Worm (Caenorhabditis elegans) whole organism, young adult: ENCODE data around the gene F23H11.5.

ENCODE experiments used
- Y67H2A.10 ChIP-seq: fragments of 200-800 bp; sonication (Bioruptor generic); conservative IDR thresholded peaks from 2 replicates; pipeline ENCODE4 v1.3.6; 2022; ENCODE audit warnings: missing genetic modification reagents, missing genetic modification characterization, missing compliant biosample characterization
- egl-44 ChIP-seq: fragments of 200-800 bp; sonication (Bioruptor generic); IDR thresholded peaks from 2 replicates; pipeline ENCODE4 v1.3.6; 2022; ENCODE audit warnings: missing genetic modification reagents, missing genetic modification characterization, missing compliant biosample characterization
- madf-10 ChIP-seq: sonication (generic microtip); optimal IDR thresholded peaks from 2 replicates; lab custom pipeline; 2016; ENCODE audit warnings: mild to moderate bottlenecking, missing genetic modification characterization, missing compliant biosample characterization
- sea-2 ChIP-seq: fragments of 200-800 bp; sonication (Bioruptor generic); IDR thresholded peaks from 2 replicates; pipeline ENCODE4 v1.3.6; 2022; ENCODE audit warnings: missing genetic modification characterization, missing compliant biosample characterization
- unc-62 ChIP-seq: fragments of 150-350 bp; optimal IDR thresholded peaks from 2 replicates; lab custom pipeline; 2014; ENCODE audit warnings: missing biosample characterization, missing genetic modification reagents, missing genetic modification characterization

DNA sequence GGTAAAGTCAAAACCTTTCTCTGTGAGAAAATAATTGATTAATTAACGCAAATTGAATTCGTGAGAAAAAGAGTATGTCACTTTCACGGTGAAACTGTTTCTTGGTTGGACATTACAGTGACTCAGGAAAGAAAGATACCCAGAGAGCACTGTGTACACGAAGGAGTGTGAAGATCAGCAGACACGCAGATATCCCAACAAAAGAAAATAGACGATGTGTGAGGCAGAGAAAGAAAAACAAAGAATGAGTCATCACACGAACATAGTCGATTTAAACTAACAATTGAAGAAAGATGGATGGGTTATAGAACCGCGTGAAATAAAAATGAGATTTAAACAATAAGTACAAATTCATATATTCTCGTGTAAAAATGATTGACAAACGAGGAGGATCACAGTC, 2.4 kb downstream of the F23H11.5 start:
- no peak for TF ChIP-seq sea-2 (GFP tag; lab: Robert Waterston, UW)
- TF ChIP-seq Y67H2A.10 (GFP tag; lab: Robert Waterston, UW), result no peak
- no peak for TF ChIP-seq unc-62 (GFP tag; lab: Kevin White, UChicago)
- no peak for TF ChIP-seq madf-10 (tag; lab: Kevin White, UChicago)
- no peak for TF ChIP-seq egl-44 (GFP tag; lab: Robert Waterston, UW)
